Fruit fly (Drosophila melanogaster): ENCODE results near the gene CG17249.

Gene CG17249

dm6 chr3L:1667423-1667822, 20.2 kb upstream of the CG17249 start:
- TF ChIP-seq CG10348 (GFP tag; IDR thresholded peaks at IDR 0.05) (no peak), fd96Ca (GFP tag; IDR thresholded peaks at IDR 0.05) (no peak), rn (GFP tag; IDR thresholded peaks at IDR 0.05) (no peak), Ets98B (GFP tag; IDR thresholded peaks at IDR 0.05) (no peak), gl (tag; optimal IDR thresholded peaks at IDR 0.05) (no peak), Snoo (tag; optimal IDR thresholded peaks at IDR 0.05) (no peak), Pif1A (GFP tag; optimal IDR thresholded peaks at IDR 0.05) (no peak), CG13204 (GFP tag; optimal IDR thresholded peaks at IDR 0.05) (no peak), D1 (tag; optimal IDR thresholded peaks at IDR 0.05) (no peak), CG17806 (tag; optimal IDR thresholded peaks at IDR 0.05) (no peak), CG4496 (GFP tag; IDR thresholded peaks at IDR 0.05) (no peak)

- TF ChIP-seq CG34367 (tag; optimal IDR thresholded peaks at IDR 0.05), result no peak
- no peak for TF ChIP-seq EcR (GFP tag; optimal IDR thresholded peaks at IDR 0.05)
- TF ChIP-seq CG10348 (GFP tag; IDR thresholded peaks at IDR 0.05), result no peak
These were observed 18.3 kb upstream of the CG17249 start for dm6 chr3L:1665544-1665943.

- no peak for TF ChIP-seq EcR (GFP tag; optimal IDR thresholded peaks at IDR 0.05)
- TF ChIP-seq Ets98B (GFP tag; IDR thresholded peaks at IDR 0.05), result no peak
- TF ChIP-seq CG8301 (tag; optimal IDR thresholded peaks at IDR 0.05), result no peak
- TF ChIP-seq rn (GFP tag; IDR thresholded peaks at IDR 0.05), result no peak
- no peak for TF ChIP-seq Pif1A (GFP tag; optimal IDR thresholded peaks at IDR 0.05)
- no peak for TF ChIP-seq gl (tag; optimal IDR thresholded peaks at IDR 0.05)
- no peak for TF ChIP-seq CG8159 (tag; optimal IDR thresholded peaks at IDR 0.05)
- TF ChIP-seq CG17806 (tag; optimal IDR thresholded peaks at IDR 0.05), result no peak
- TF ChIP-seq CG15710 (tag; optimal IDR thresholded peaks at IDR 0.05), result no peak
- TF ChIP-seq CG4496 (GFP tag; IDR thresholded peaks at IDR 0.05), result no peak
- no peak for TF ChIP-seq fd96Ca (GFP tag; IDR thresholded peaks at IDR 0.05)
- no peak for TF ChIP-seq CG14655 (GFP tag; optimal IDR thresholded peaks at IDR 0.05)
- TF ChIP-seq D1 (tag; optimal IDR thresholded peaks at IDR 0.05), result no peak
- TF ChIP-seq CG32121 (GFP tag; IDR thresholded peaks at IDR 0.05), result no peak
- no peak for TF ChIP-seq CG34367 (tag; optimal IDR thresholded peaks at IDR 0.05)
These were observed 17.6 kb upstream of the CG17249 start, which contains the start of the genes Srrm234 and CG7974 for dm6 chr3L:1664876-1665275. TSS of gene Srrm234 (minus strand) at chr3L:1665064. TSS of gene CG7974 (plus strand) at chr3L:1665138.

- TF ChIP-seq CG15710 (tag; optimal IDR thresholded peaks at IDR 0.05), result no peak
- TF ChIP-seq CG8301 (tag; optimal IDR thresholded peaks at IDR 0.05), result no peak
- no peak for TF ChIP-seq Pif1A (GFP tag; optimal IDR thresholded peaks at IDR 0.05)
- no peak for TF ChIP-seq rn (GFP tag; IDR thresholded peaks at IDR 0.05)
- no peak for TF ChIP-seq CG32121 (GFP tag; IDR thresholded peaks at IDR 0.05)
- TF ChIP-seq fd96Ca (GFP tag; IDR thresholded peaks at IDR 0.05), result 0 out of 3 replicates have a peak, but pooled peaks have one; percentile 17
- TF ChIP-seq Pif1B (GFP tag; optimal IDR thresholded peaks at IDR 0.05), result no peak
These were observed 16.9 kb upstream of the CG17249 start for dm6 chr3L:1664205-1664604.

- TF ChIP-seq CG17806 (tag; optimal IDR thresholded peaks at IDR 0.05) (no peak), fd96Ca (GFP tag; IDR thresholded peaks at IDR 0.05) (no peak), CG8301 (tag; optimal IDR thresholded peaks at IDR 0.05) (no peak), CG12605 (GFP tag; IDR thresholded peaks at IDR 0.05) (no peak), CG32121 (GFP tag; IDR thresholded peaks at IDR 0.05) (no peak), Ets98B (GFP tag; IDR thresholded peaks at IDR 0.05) (no peak), CG4496 (GFP tag; IDR thresholded peaks at IDR 0.05) (no peak), Pif1A (GFP tag; optimal IDR thresholded peaks at IDR 0.05) (no peak), CG8159 (tag; optimal IDR thresholded peaks at IDR 0.05) (no peak), Pif1B (GFP tag; optimal IDR thresholded peaks at IDR 0.05) (no peak)
These were observed 16.3 kb upstream of the CG17249 start for dm6 chr3L:1663531-1663930.

- TF ChIP-seq fd96Ca (GFP tag; IDR thresholded peaks at IDR 0.05) (no peak), CG13204 (GFP tag; optimal IDR thresholded peaks at IDR 0.05) (peak; percentile 28)
These were observed 14.6 kb upstream of the CG17249 start for dm6 chr3L:1661738-1662370.

dm6 chr3L:1653752-1654151, 6.5 kb upstream of the CG17249 start:
- no peak for TF ChIP-seq CG9948 (tag; optimal IDR thresholded peaks at IDR 0.05)
- TF ChIP-seq CG13204 (GFP tag; optimal IDR thresholded peaks at IDR 0.05), result no peak
- no peak for TF ChIP-seq CG17806 (tag; optimal IDR thresholded peaks at IDR 0.05)
- no peak for TF ChIP-seq gl (tag; optimal IDR thresholded peaks at IDR 0.05)
- TF ChIP-seq fd96Ca (GFP tag; IDR thresholded peaks at IDR 0.05), result no peak
- no peak for TF ChIP-seq CG14655 (GFP tag; optimal IDR thresholded peaks at IDR 0.05)
- no peak for TF ChIP-seq Snoo (tag; optimal IDR thresholded peaks at IDR 0.05)
- TF ChIP-seq CG4496 (GFP tag; IDR thresholded peaks at IDR 0.05), result no peak
- no peak for TF ChIP-seq EcR (GFP tag; optimal IDR thresholded peaks at IDR 0.05)
- no peak for TF ChIP-seq CG8301 (tag; optimal IDR thresholded peaks at IDR 0.05)
- no peak for TF ChIP-seq CG32121 (GFP tag; IDR thresholded peaks at IDR 0.05)
- TF ChIP-seq CG12605 (GFP tag; IDR thresholded peaks at IDR 0.05), result no peak
- no peak for TF ChIP-seq rn (GFP tag; IDR thresholded peaks at IDR 0.05)
- no peak for TF ChIP-seq D1 (tag; optimal IDR thresholded peaks at IDR 0.05)
- TF ChIP-seq CG34367 (tag; optimal IDR thresholded peaks at IDR 0.05), result no peak
- TF ChIP-seq Ets98B (GFP tag; IDR thresholded peaks at IDR 0.05), result no peak
